Worm (Caenorhabditis elegans): ENCODE measurements around the gene nhr-281.

The nhr-281 gene

ce11 chrX:14156913-14157312 is 43.7 kb upstream of the nhr-281 start, which contains the start of gene ceh-90:
ceh-90 (minus strand) TSS chrX:14157013.
- no peak for TF ChIP-seq lin-26 (GFP tag; IDR thresholded peaks at IDR 0.05)
- no peak for TF ChIP-seq chd-7 (tag; optimal IDR thresholded peaks at IDR 0.05)
- TF ChIP-seq nhr-80 (tag; optimal IDR thresholded peaks at IDR 0.05) = no peak
- no peak for TF ChIP-seq tbx-9 (tag; optimal IDR thresholded peaks at IDR 0.05; ENCODE audit: borderline replicate concordance)
- no peak for TF ChIP-seq sdz-38 (tag; optimal IDR thresholded peaks at IDR 0.05)
- TF ChIP-seq rcor-1 (GFP tag; IDR thresholded peaks at IDR 0.05) = no peak

- TF ChIP-seq dpff-1 (tag; optimal IDR thresholded peaks at IDR 0.05) (no peak), F33H1.4 (GFP tag; IDR thresholded peaks at IDR 0.05) (no peak), ztf-22 (GFP tag; optimal IDR thresholded peaks at IDR 0.05) (no peak), F37B4.10 (GFP tag; IDR thresholded peaks at IDR 0.05) (no peak), ztf-3 (GFP tag; optimal IDR thresholded peaks at IDR 0.05) (no peak), attf-3 (GFP tag; conservative IDR thresholded peaks at IDR 0.05) (no peak), pbrm-1 (GFP tag; IDR thresholded peaks at IDR 0.05) (no peak), nfyb-1 (GFP tag; IDR thresholded peaks at IDR 0.05) (no peak), snpc-4 (GFP tag; optimal IDR thresholded peaks at IDR 0.05) (no peak), snpc-4 (tag; optimal IDR thresholded peaks at IDR 0.05) (no peak)
Measured at ce11 chrX:14152644-14153043, 39.4 kb upstream of the nhr-281 start.

ce11 chrX:14147400-14147799 is 34.2 kb upstream of the nhr-281 start, which contains the start of gene akt-2:
akt-2 (plus strand) TSS chrX:14147700.
- TF ChIP-seq nhr-90 (tag; optimal IDR thresholded peaks at IDR 0.05) = no peak
- TF ChIP-seq hlh-12 (tag; optimal IDR thresholded peaks at IDR 0.05) = no peak
- no peak for TF ChIP-seq ztf-28 (GFP tag; IDR thresholded peaks at IDR 0.05)
- TF ChIP-seq F52B5.7 (tag; optimal IDR thresholded peaks at IDR 0.05) = no peak
- TF ChIP-seq ceh-100 (GFP tag; IDR thresholded peaks at IDR 0.05) = no peak
- TF ChIP-seq ztf-18 (tag; optimal IDR thresholded peaks at IDR 0.05) = no peak
- no peak for TF ChIP-seq F37B4.10 (GFP tag; IDR thresholded peaks at IDR 0.05)
- no peak for TF ChIP-seq mxl-1 (tag; optimal IDR thresholded peaks at IDR 0.05)
- TF ChIP-seq ZK185.1 (tag; optimal IDR thresholded peaks at IDR 0.05; ENCODE audit: poor library complexity, severe bottlenecking) = no peak
- TF ChIP-seq hrde-1 (tag; optimal IDR thresholded peaks at IDR 0.05; ENCODE audit: borderline replicate concordance) = no peak
- no peak for TF ChIP-seq T26A5.8 (tag; optimal IDR thresholded peaks at IDR 0.05)

- TF ChIP-seq Y95B8A.8 (GFP tag; IDR thresholded peaks at IDR 0.05) (no peak), B0035.1 (tag; optimal IDR thresholded peaks at IDR 0.05) (no peak), lir-1 (GFP tag; conservative IDR thresholded peaks at IDR 0.05) (no peak), let-526 (GFP tag; IDR thresholded peaks at IDR 0.05) (no peak), ztf-6 (GFP tag; IDR thresholded peaks at IDR 0.05) (0 out of 2 replicates have a peak, but pooled peaks have one; percentile 27), gei-17 (GFP tag; optimal IDR thresholded peaks at IDR 0.05) (peak; percentile 62), Y67H2A.10 (GFP tag; conservative IDR thresholded peaks at IDR 0.05) (no peak), akir-1 (GFP tag; optimal IDR thresholded peaks at IDR 0.05) (no peak), madf-6 (GFP tag; IDR thresholded peaks at IDR 0.05) (no peak), F55B11.4 (tag; optimal IDR thresholded peaks at IDR 0.05; ENCODE audit: borderline replicate concordance, insufficient read depth) (no peak), tlf-1 (GFP tag; optimal IDR thresholded peaks at IDR 0.05) (no peak), ceh-40 (GFP tag; IDR thresholded peaks at IDR 0.05) (no peak), unc-62 (GFP tag; optimal IDR thresholded peaks at IDR 0.05) (no peak), dox-1 (GFP tag; IDR thresholded peaks at IDR 0.05) (peak; percentile 52; the same call in 1 of the 2 replicates), K11D2.4 (GFP tag; IDR thresholded peaks at IDR 0.05) (peak; percentile 70), F22D6.2 (tag; optimal IDR thresholded peaks at IDR 0.05) (no peak), F52B5.7 (tag; optimal IDR thresholded peaks at IDR 0.05) (no peak), hrde-1 (tag; optimal IDR thresholded peaks at IDR 0.05; ENCODE audit: borderline replicate concordance) (no peak), F33H1.4 (GFP tag; IDR thresholded peaks at IDR 0.05) (no peak), chd-7 (tag; optimal IDR thresholded peaks at IDR 0.05) (peak; percentile 46), ZK185.1 (tag; optimal IDR thresholded peaks at IDR 0.05; ENCODE audit: poor library complexity, severe bottlenecking) (peak; percentile 11), egrh-3 (GFP tag; IDR thresholded peaks at IDR 0.05) (peak; percentile 42), lsl-1 (GFP tag; optimal IDR thresholded peaks at IDR 0.05) (no peak), hmg-1.2 (GFP tag; IDR thresholded peaks at IDR 0.05) (peak; percentile 67; the same call in 1 of the 2 replicates)
Measured at ce11 chrX:14146740-14147140, 33.5 kb upstream of the nhr-281 start.

Measured in whole organism, young adult.